Worm (Caenorhabditis elegans): Measurements from ENCODE around the gene zipt-17.

- TF ChIP-seq W03F9.2 (tag; optimal IDR thresholded peaks at IDR 0.05) (no peak), him-1 (tag; optimal IDR thresholded peaks at IDR 0.05) (no peak)
These were observed 46.1 kb upstream of the zipt-17 start for ce11 chrIV:17413343-17413742.

Data from whole organism, L4/young adult.